Fruit fly (Drosophila melanogaster): ENCODE measurements around the gene mei-41.

Gene mei-41

dm6 chrX:16403811-16404420 is 12.4 kb downstream of the mei-41 start (continued):
- TF ChIP-seq CG17385 (GFP tag; optimal IDR thresholded peaks at IDR 0.05) (peak; percentile 68), unc-4 (GFP tag; IDR thresholded peaks at IDR 0.05; ENCODE audit: partially characterized antibody) (no peak), Med (GFP tag) (peak; percentile 94), slou (GFP tag; optimal IDR thresholded peaks at IDR 0.05) (peak; percentile 58), CG7372 (GFP tag; IDR thresholded peaks at IDR 0.05) (0 out of 2 replicates have a peak, but pooled peaks have one; percentile 26), MESR4 (GFP tag; optimal IDR thresholded peaks at IDR 0.05) (no peak), jigr1 (GFP tag; IDR thresholded peaks at IDR 0.05) (no peak), trem (tag; optimal IDR thresholded peaks at IDR 0.05) (peak; percentile 22), salm (tag; optimal IDR thresholded peaks at IDR 0.05) (peak; percentile 60), CG1603 (tag; optimal IDR thresholded peaks at IDR 0.05) (no peak), Lpt (GFP tag; optimal IDR thresholded peaks at IDR 0.05) (no peak), Atf-2 (GFP tag; optimal IDR thresholded peaks at IDR 0.05) (peak; percentile 16), CG11247 (GFP tag; IDR thresholded peaks at IDR 0.05) (peak; percentile 63), CG1602 (GFP tag; optimal IDR thresholded peaks at IDR 0.05) (peak; percentile 54), CG6813 (GFP tag; optimal IDR thresholded peaks at IDR 0.05) (peak; percentile 67), CG12219 (GFP tag; optimal IDR thresholded peaks at IDR 0.05) (peak; percentile 77), fu2 (GFP tag; optimal IDR thresholded peaks at IDR 0.05) (peak; percentile 12), Doc2 (GFP tag; IDR thresholded peaks at IDR 0.05) (no peak), Antp (GFP tag; optimal IDR thresholded peaks at IDR 0.05) (peak; percentile 17), CG1529 (GFP tag; optimal IDR thresholded peaks at IDR 0.05) (peak; percentile 5), crc (GFP tag; optimal IDR thresholded peaks at IDR 0.05) (no peak), CG17568 (GFP tag; optimal IDR thresholded peaks at IDR 0.05) (no peak), en (GFP tag; optimal IDR thresholded peaks at IDR 0.05) (peak; percentile 15), CG13424 (tag; optimal IDR thresholded peaks at IDR 0.05) (peak; percentile 73), eve (GFP tag; optimal IDR thresholded peaks at IDR 0.05) (no peak), CG10462 (GFP tag; optimal IDR thresholded peaks at IDR 0.05) (peak; percentile 43), slp2 (GFP tag; optimal IDR thresholded peaks at IDR 0.05) (peak; percentile 23), Dek (tag; optimal IDR thresholded peaks at IDR 0.05) (peak; percentile 84), CG31388 (GFP tag; optimal IDR thresholded peaks at IDR 0.05) (no peak), Ravus (GFP tag; IDR thresholded peaks at IDR 0.05) (peak; percentile 42; the same call in 1 of the 2 replicates), Hr3 (GFP tag; optimal IDR thresholded peaks at IDR 0.05) (peak; percentile 69), CG3407 (GFP tag; optimal IDR thresholded peaks at IDR 0.05) (peak; percentile 38), CG2116 (GFP tag; optimal IDR thresholded peaks at IDR 0.05) (peak; percentile 34), CG18476 (GFP tag; optimal IDR thresholded peaks at IDR 0.05) (peak; percentile 68), lmd (GFP tag; IDR thresholded peaks at IDR 0.05) (peak; percentile 81), chinmo (GFP tag; IDR thresholded peaks at IDR 0.05; ENCODE audit: partially characterized antibody) (no peak), pros (GFP tag; optimal IDR thresholded peaks at IDR 0.05) (no peak), tna (GFP tag; IDR thresholded peaks at IDR 0.05; ENCODE audit: partially characterized antibody) (no peak), Usf (GFP tag; optimal IDR thresholded peaks at IDR 0.05) (peak; percentile 23), dm (GFP tag; optimal IDR thresholded peaks at IDR 0.05) (peak; percentile 9), CoRest (tag; optimal IDR thresholded peaks at IDR 0.05) (peak; percentile 77), CG11504 (tag; optimal IDR thresholded peaks at IDR 0.05) (no peak), Nf-YC (tag; optimal IDR thresholded peaks at IDR 0.05) (no peak), Asciz (GFP tag; optimal IDR thresholded peaks at IDR 0.05) (peak; percentile 78), CG16863 (GFP tag; optimal IDR thresholded peaks at IDR 0.05) (peak; percentile 28), CG8290 (GFP tag; optimal IDR thresholded peaks at IDR 0.05) (peak; percentile 20), CG8290 (tag; optimal IDR thresholded peaks at IDR 0.05) (no peak), Stat92E (GFP tag; optimal IDR thresholded peaks at IDR 0.05) (no peak), sob (GFP tag; IDR thresholded peaks at IDR 0.05) (peak; percentile 90), pnt (GFP tag; optimal IDR thresholded peaks at IDR 0.05) (peak; percentile 43)

Measured in whole organism, embryonic.